Fruit fly (Drosophila melanogaster): ENCODE measurements around the gene Lk.
A peak's percentile ranks its signal among the peaks of the same experiment; 100 is the strongest.

Lk gene

dm6 chr3L:14549215-14549614 is 11.3 kb downstream of the Lk start (continued):
- TF ChIP-seq Sox100B (GFP tag; optimal IDR thresholded peaks at IDR 0.05): peak; percentile 1
- no peak for TF ChIP-seq Tbp (GFP tag; optimal IDR thresholded peaks at IDR 0.05)
- TF ChIP-seq amos (GFP tag; IDR thresholded peaks at IDR 0.05; ENCODE audit: partially characterized antibody): no peak
- TF ChIP-seq CG4854 (GFP tag; optimal IDR thresholded peaks at IDR 0.05): peak; percentile 23
- peak; percentile 26 for TF ChIP-seq CG2678 (tag; optimal IDR thresholded peaks at IDR 0.05)
- TF ChIP-seq sob (GFP tag; IDR thresholded peaks at IDR 0.05): peak; percentile 39; the same call in 1 of the 2 replicates
- peak; percentile 23 for TF ChIP-seq sd (tag; optimal IDR thresholded peaks at IDR 0.05)
- peak; percentile 5 for TF ChIP-seq Fer3 (tag; optimal IDR thresholded peaks at IDR 0.05)
- peak; percentile 31 for TF ChIP-seq sqz (GFP tag; optimal IDR thresholded peaks at IDR 0.05)
- TF ChIP-seq ken (GFP tag; IDR thresholded peaks at IDR 0.05): no peak
- TF ChIP-seq ATbp (GFP tag; optimal IDR thresholded peaks at IDR 0.05): peak; percentile 52
- no peak for TF ChIP-seq Xrp1 (GFP tag; IDR thresholded peaks at IDR 0.05)
- TF ChIP-seq CG17328 (GFP tag; IDR thresholded peaks at IDR 0.05): no peak
- peak; percentile 30 for TF ChIP-seq CG12071 (GFP tag; optimal IDR thresholded peaks at IDR 0.05)
- peak; percentile 30 for TF ChIP-seq Meics (GFP tag; optimal IDR thresholded peaks at IDR 0.05)
- TF ChIP-seq btn (GFP tag; optimal IDR thresholded peaks at IDR 0.05): no peak
- TF ChIP-seq org-1 (GFP tag; optimal IDR thresholded peaks at IDR 0.05): peak; percentile 27
- peak; percentile 32 for TF ChIP-seq odd (GFP tag; optimal IDR thresholded peaks at IDR 0.05)
- peak; percentile 51 for TF ChIP-seq Fer1 (GFP tag; optimal IDR thresholded peaks at IDR 0.05)
- TF ChIP-seq CG33557 (GFP tag; optimal IDR thresholded peaks at IDR 0.05): peak; percentile 12
- TF ChIP-seq Asciz (GFP tag; optimal IDR thresholded peaks at IDR 0.05): peak; percentile 19
- no peak for TF ChIP-seq tin (GFP tag; optimal IDR thresholded peaks at IDR 0.05)
- 0 out of 3 replicates have a peak, but pooled peaks have one; percentile 16 for TF ChIP-seq CG11695 (GFP tag; IDR thresholded peaks at IDR 0.05)
- no peak for TF ChIP-seq h (optimal IDR thresholded peaks at IDR 0.05)
- peak; percentile 70 for TF ChIP-seq Med (GFP tag)
- TF ChIP-seq CG12659 (GFP tag; optimal IDR thresholded peaks at IDR 0.05): peak; percentile 20
- TF ChIP-seq nau (GFP tag; optimal IDR thresholded peaks at IDR 0.05): peak; percentile 54
- peak; percentile 27 for TF ChIP-seq caup (GFP tag; optimal IDR thresholded peaks at IDR 0.05; ENCODE audit: severe bottlenecking)
- no peak for TF ChIP-seq seq (GFP tag; IDR thresholded peaks at IDR 0.05)
- TF ChIP-seq CG2120 (GFP tag; optimal IDR thresholded peaks at IDR 0.05): no peak
- peak; percentile 12 for TF ChIP-seq CG15269 (tag; optimal IDR thresholded peaks at IDR 0.05)
- TF ChIP-seq Vsx1 (GFP tag; optimal IDR thresholded peaks at IDR 0.05): peak; percentile 33
- no peak for TF ChIP-seq da (GFP tag; optimal IDR thresholded peaks at IDR 0.05)
- TF ChIP-seq br (optimal IDR thresholded peaks at IDR 0.05): no peak
- TF ChIP-seq CG14014 (GFP tag; IDR thresholded peaks at IDR 0.05): peak; percentile 29; the same call in 1 of the 2 replicates
- no peak for TF ChIP-seq cad (GFP tag; optimal IDR thresholded peaks at IDR 0.05)
- peak; percentile 68 for TF ChIP-seq lab (GFP tag; optimal IDR thresholded peaks at IDR 0.05)
- peak; percentile 49 for TF ChIP-seq CG6813 (GFP tag; optimal IDR thresholded peaks at IDR 0.05)
- peak; percentile 12 for TF ChIP-seq MTF-1 (GFP tag; optimal IDR thresholded peaks at IDR 0.05; ENCODE audit: borderline replicate concordance)
- TF ChIP-seq CG6765 (GFP tag; optimal IDR thresholded peaks at IDR 0.05): no peak
- peak; percentile 46 for TF ChIP-seq kni (GFP tag; optimal IDR thresholded peaks at IDR 0.05)
- no peak for TF ChIP-seq CG12744 (GFP tag; optimal IDR thresholded peaks at IDR 0.05)
- TF ChIP-seq CG1233 (GFP tag; optimal IDR thresholded peaks at IDR 0.05): peak; percentile 39
- no peak for TF ChIP-seq Dad (GFP tag; optimal IDR thresholded peaks at IDR 0.05)
- TF ChIP-seq D19A (tag; optimal IDR thresholded peaks at IDR 0.05): no peak
- peak; percentile 22; the same call in 1 of the 3 replicates for TF ChIP-seq Dbx (GFP tag; IDR thresholded peaks at IDR 0.05)
- peak; percentile 49 for TF ChIP-seq CG17568 (GFP tag; optimal IDR thresholded peaks at IDR 0.05)
- TF ChIP-seq CG11085 (GFP tag; IDR thresholded peaks at IDR 0.05): no peak
- TF ChIP-seq CG11398 (GFP tag; optimal IDR thresholded peaks at IDR 0.05): peak; percentile 15
- peak; percentile 43 for TF ChIP-seq CG18599 (GFP tag; optimal IDR thresholded peaks at IDR 0.05)
- no peak for TF ChIP-seq E2f2 (GFP tag; IDR thresholded peaks at IDR 0.05)
